ENCODE assay signal across 1 fruit fly cellular context in the genomic region with DNA sequence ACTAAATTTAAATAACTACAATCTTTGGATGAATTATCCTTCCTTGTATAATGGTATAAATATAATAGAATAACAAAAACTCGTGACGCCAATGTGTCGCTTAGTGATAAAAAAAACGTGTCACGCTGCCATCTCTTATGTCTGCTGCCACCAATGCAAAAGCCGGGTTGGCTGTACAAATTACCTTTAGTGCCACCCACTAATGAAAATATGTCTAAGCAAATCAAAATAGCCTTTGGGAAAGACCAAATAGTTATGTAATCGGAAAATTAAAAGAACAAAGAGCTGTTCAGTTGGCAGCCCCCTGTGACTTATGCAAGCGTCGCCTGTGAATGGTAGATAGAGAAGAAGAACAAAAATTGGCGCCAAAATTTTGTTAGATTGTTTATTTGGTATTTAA.
A peak's percentile ranks its signal among the peaks of the same experiment; 100 is the strongest.
TF ChIP-seq lines count a peak whose summit lies in the region.

A gene (plus strand): TSS at position 153 of the 400 bp plus-strand sequence.

TF ChIP-seq in whole organism, embryonic, 481 proteins besides CTCF, POLR2A, EP300 and RAD21 (continued from another document and continues in another):
- no peak for TF ChIP-seq Doc2 (GFP tag; IDR thresholded peaks at IDR 0.05; lab: Robert Waterston, UW)
- no peak for TF ChIP-seq Asciz (GFP tag; optimal IDR thresholded peaks at IDR 0.05; lab: Kevin White, UChicago)
- TF ChIP-seq HLH4C (GFP tag; IDR thresholded peaks at IDR 0.05; lab: Robert Waterston, UW; ENCODE audit: partially characterized antibody) = 0 out of 3 replicates have a peak, but pooled peaks have one; percentile 8
- TF ChIP-seq ase (GFP tag; IDR thresholded peaks at IDR 0.05; lab: Robert Waterston, UW) = no peak
- no peak for TF ChIP-seq Dad (GFP tag; optimal IDR thresholded peaks at IDR 0.05; lab: Kevin White, UChicago)
- TF ChIP-seq CG8478 (optimal IDR thresholded peaks at IDR 0.05; lab: Kevin White, UChicago) = no peak
- peak; percentile 91 for TF ChIP-seq E2f2 (GFP tag; IDR thresholded peaks at IDR 0.05; lab: Robert Waterston, UW)
- no peak for TF ChIP-seq CG1792 (GFP tag; optimal IDR thresholded peaks at IDR 0.05; lab: Kevin White, UChicago)
- TF ChIP-seq CG7372 (GFP tag; IDR thresholded peaks at IDR 0.05; lab: Robert Waterston, UW) = no peak
- TF ChIP-seq chn (GFP tag; optimal IDR thresholded peaks at IDR 0.05; lab: Kevin White, UChicago) = no peak
- TF ChIP-seq Myb (GFP tag; optimal IDR thresholded peaks at IDR 0.05; lab: Kevin White, UChicago) = no peak
- TF ChIP-seq CG17802 (tag; optimal IDR thresholded peaks at IDR 0.05; lab: Kevin White, UChicago) = no peak
- peak; percentile 34 for TF ChIP-seq sug (tag; optimal IDR thresholded peaks at IDR 0.05; lab: Kevin White, UChicago)
- no peak for TF ChIP-seq Lim3 (GFP tag; IDR thresholded peaks at IDR 0.05; lab: Robert Waterston, UW)
- TF ChIP-seq kni (GFP tag; optimal IDR thresholded peaks at IDR 0.05; lab: Kevin White, UChicago) = no peak
- TF ChIP-seq Lhr (GFP tag; optimal IDR thresholded peaks at IDR 0.05; lab: Kevin White, UChicago) = peak; percentile 9
- TF ChIP-seq Jarid2 (GFP tag; optimal IDR thresholded peaks at IDR 0.05; lab: Kevin White, UChicago) = no peak
- TF ChIP-seq ato (GFP tag; IDR thresholded peaks at IDR 0.05; lab: Robert Waterston, UW; ENCODE audit: partially characterized antibody) = 0 out of 2 replicates have a peak, but pooled peaks have one; percentile 25
- no peak for TF ChIP-seq ac (GFP tag; optimal IDR thresholded peaks at IDR 0.05; lab: Kevin White, UChicago)
- TF ChIP-seq CG34224 (GFP tag; IDR thresholded peaks at IDR 0.05; lab: Robert Waterston, UW; ENCODE audit: partially characterized antibody) = peak; percentile 47
- no peak for TF ChIP-seq CG31388 (GFP tag; optimal IDR thresholded peaks at IDR 0.05; lab: Kevin White, UChicago)
- TF ChIP-seq Nf-YC (tag; optimal IDR thresholded peaks at IDR 0.05; lab: Kevin White, UChicago) = no peak
- TF ChIP-seq CG11398 (GFP tag; optimal IDR thresholded peaks at IDR 0.05; lab: Kevin White, UChicago) = no peak
- peak; percentile 62; the same call in 1 of the 2 replicates for TF ChIP-seq amos (GFP tag; IDR thresholded peaks at IDR 0.05; lab: Robert Waterston, UW; ENCODE audit: partially characterized antibody)
- no peak for TF ChIP-seq fd3F (GFP tag; optimal IDR thresholded peaks at IDR 0.05; lab: Kevin White, UChicago)
- TF ChIP-seq HmgZ (tag; optimal IDR thresholded peaks at IDR 0.05; lab: Kevin White, UChicago) = peak; percentile 6
- peak; percentile 52 for TF ChIP-seq knrl (GFP tag; IDR thresholded peaks at IDR 0.05; lab: Robert Waterston, UW; ENCODE audit: partially characterized antibody)
- TF ChIP-seq scrt (GFP tag; optimal IDR thresholded peaks at IDR 0.05; lab: Kevin White, UChicago) = no peak
- TF ChIP-seq CG2889 (GFP tag; IDR thresholded peaks at IDR 0.05; lab: Robert Waterston, UW) = no peak
- no peak for TF ChIP-seq HLH3B (GFP tag; IDR thresholded peaks at IDR 0.05; lab: Robert Waterston, UW)
- no peak for TF ChIP-seq B-H1 (GFP tag; IDR thresholded peaks at IDR 0.05; lab: Robert Waterston, UW)
- no peak for TF ChIP-seq CG17361 (GFP tag; IDR thresholded peaks at IDR 0.05; lab: Robert Waterston, UW)
- TF ChIP-seq CG30020 (tag; optimal IDR thresholded peaks at IDR 0.05; lab: Kevin White, UChicago) = no peak
- no peak for TF ChIP-seq Bdp1 (GFP tag; optimal IDR thresholded peaks at IDR 0.05; lab: Kevin White, UChicago)
- no peak for TF ChIP-seq lmd (GFP tag; IDR thresholded peaks at IDR 0.05; lab: Robert Waterston, UW)
- TF ChIP-seq lov (optimal IDR thresholded peaks at IDR 0.05; lab: Kevin White, UChicago) = no peak
- no peak for TF ChIP-seq lov (GFP tag; IDR thresholded peaks at IDR 0.05; lab: Robert Waterston, UW)
- no peak for TF ChIP-seq eyg (GFP tag; optimal IDR thresholded peaks at IDR 0.05; lab: Kevin White, UChicago)
- peak; percentile 67 for TF ChIP-seq pzg (GFP tag; optimal IDR thresholded peaks at IDR 0.05; lab: Kevin White, UChicago)
- no peak for TF ChIP-seq CG13123 (GFP tag; optimal IDR thresholded peaks at IDR 0.05; lab: Kevin White, UChicago)
- no peak for TF ChIP-seq aop (GFP tag; IDR thresholded peaks at IDR 0.05; lab: Robert Waterston, UW)
- peak; percentile 61 for TF ChIP-seq Scr (GFP tag; IDR thresholded peaks at IDR 0.05; lab: Robert Waterston, UW; ENCODE audit: partially characterized antibody)
- TF ChIP-seq YL-1 (GFP tag; optimal IDR thresholded peaks at IDR 0.05; lab: Kevin White, UChicago) = peak; percentile 60
- TF ChIP-seq pros (GFP tag; optimal IDR thresholded peaks at IDR 0.05; lab: Kevin White, UChicago) = no peak
- no peak for TF ChIP-seq sob (GFP tag; IDR thresholded peaks at IDR 0.05; lab: Robert Waterston, UW)
- TF ChIP-seq her (GFP tag; optimal IDR thresholded peaks at IDR 0.05; lab: Kevin White, UChicago) = no peak
- peak; percentile 36; the same call in 1 of the 3 replicates for TF ChIP-seq Opbp (GFP tag; IDR thresholded peaks at IDR 0.05; lab: Robert Waterston, UW; ENCODE audit: partially characterized antibody)
- TF ChIP-seq Dref (GFP tag; IDR thresholded peaks at IDR 0.05; lab: Robert Waterston, UW) = peak; percentile 34; the same call in 1 of the 2 replicates
- no peak for TF ChIP-seq CG9727 (GFP tag; optimal IDR thresholded peaks at IDR 0.05; lab: Kevin White, UChicago)
- no peak for TF ChIP-seq caup (GFP tag; optimal IDR thresholded peaks at IDR 0.05; lab: Kevin White, UChicago; ENCODE audit: severe bottlenecking)
- no peak for TF ChIP-seq dimm (GFP tag; IDR thresholded peaks at IDR 0.05; lab: Robert Waterston, UW)
- TF ChIP-seq CG1603 (tag; optimal IDR thresholded peaks at IDR 0.05; lab: Kevin White, UChicago) = peak; percentile 17
- TF ChIP-seq pho (GFP tag; optimal IDR thresholded peaks at IDR 0.05; lab: Kevin White, UChicago) = no peak
- TF ChIP-seq cwo (GFP tag; optimal IDR thresholded peaks at IDR 0.05; lab: Kevin White, UChicago) = no peak
- no peak for TF ChIP-seq Vsx1 (GFP tag; optimal IDR thresholded peaks at IDR 0.05; lab: Kevin White, UChicago)
- TF ChIP-seq so (GFP tag; IDR thresholded peaks at IDR 0.05; lab: Robert Waterston, UW) = no peak
- no peak for TF ChIP-seq Drgx (GFP tag; IDR thresholded peaks at IDR 0.05; lab: Robert Waterston, UW)
- no peak for TF ChIP-seq ind (GFP tag; optimal IDR thresholded peaks at IDR 0.05; lab: Kevin White, UChicago)
- peak; percentile 2 for TF ChIP-seq Nf-YB (GFP tag; optimal IDR thresholded peaks at IDR 0.05; lab: Kevin White, UChicago)
- TF ChIP-seq CG15073 (GFP tag; optimal IDR thresholded peaks at IDR 0.05; lab: Kevin White, UChicago) = no peak
- no peak for TF ChIP-seq CG8290 (GFP tag; optimal IDR thresholded peaks at IDR 0.05; lab: Kevin White, UChicago)
- peak in 1 of 2 experiments; percentile 1 for TF ChIP-seq CG8290 (tag; optimal IDR thresholded peaks at IDR 0.05; lab: Kevin White, UChicago)
- no peak for TF ChIP-seq CG12942 (GFP tag; optimal IDR thresholded peaks at IDR 0.05; lab: Kevin White, UChicago)
- peak; percentile 49 for TF ChIP-seq yki (optimal IDR thresholded peaks at IDR 0.05; lab: Kevin White, UChicago)
- TF ChIP-seq wdn (GFP tag; IDR thresholded peaks at IDR 0.05; lab: Robert Waterston, UW) = no peak
- TF ChIP-seq Hmr (GFP tag; optimal IDR thresholded peaks at IDR 0.05; lab: Kevin White, UChicago) = no peak
- TF ChIP-seq dysf (GFP tag; IDR thresholded peaks at IDR 0.05; lab: Robert Waterston, UW) = no peak
- no peak for TF ChIP-seq cad (GFP tag; optimal IDR thresholded peaks at IDR 0.05; lab: Kevin White, UChicago)
- no peak for TF ChIP-seq Mrtf (GFP tag; IDR thresholded peaks at IDR 0.05; lab: Robert Waterston, UW)
- no peak for TF ChIP-seq CG4854 (GFP tag; optimal IDR thresholded peaks at IDR 0.05; lab: Kevin White, UChicago)
- TF ChIP-seq Dp (GFP tag; optimal IDR thresholded peaks at IDR 0.05; lab: Kevin White, UChicago) = peak; percentile 89
- peak; percentile 18 for TF ChIP-seq CG2120 (GFP tag; optimal IDR thresholded peaks at IDR 0.05; lab: Kevin White, UChicago)
- no peak for TF ChIP-seq Fer1 (GFP tag; optimal IDR thresholded peaks at IDR 0.05; lab: Kevin White, UChicago)
- TF ChIP-seq Med (GFP tag; lab: Kevin White, UChicago) = no peak
- no peak for TF ChIP-seq CG31365 (tag; optimal IDR thresholded peaks at IDR 0.05; lab: Kevin White, UChicago)
- TF ChIP-seq tin (GFP tag; optimal IDR thresholded peaks at IDR 0.05; lab: Kevin White, UChicago) = no peak
- TF ChIP-seq phol (tag; optimal IDR thresholded peaks at IDR 0.05; lab: Kevin White, UChicago) = peak; percentile 50
- TF ChIP-seq CG4820 (GFP tag; optimal IDR thresholded peaks at IDR 0.05; lab: Kevin White, UChicago) = no peak
- TF ChIP-seq Hr3 (GFP tag; optimal IDR thresholded peaks at IDR 0.05; lab: Kevin White, UChicago) = no peak
- no peak for TF ChIP-seq D19A (tag; optimal IDR thresholded peaks at IDR 0.05; lab: Kevin White, UChicago)
- TF ChIP-seq CG7928 (GFP tag; optimal IDR thresholded peaks at IDR 0.05; lab: Kevin White, UChicago) = no peak
- no peak for TF ChIP-seq ro (GFP tag; IDR thresholded peaks at IDR 0.05; lab: Robert Waterston, UW)
- peak; percentile 39; the same call in 1 of the 2 replicates for TF ChIP-seq unc-4 (GFP tag; IDR thresholded peaks at IDR 0.05; lab: Robert Waterston, UW; ENCODE audit: partially characterized antibody)
- TF ChIP-seq CG5180 (GFP tag; optimal IDR thresholded peaks at IDR 0.05; lab: Kevin White, UChicago) = no peak
- no peak for TF ChIP-seq corto (GFP tag; optimal IDR thresholded peaks at IDR 0.05; lab: Kevin White, UChicago)
- TF ChIP-seq CG2875 (GFP tag; optimal IDR thresholded peaks at IDR 0.05; lab: Kevin White, UChicago) = no peak
- TF ChIP-seq sens-2 (GFP tag; IDR thresholded peaks at IDR 0.05; lab: Robert Waterston, UW) = no peak
- TF ChIP-seq Ets97D (GFP tag; optimal IDR thresholded peaks at IDR 0.05; lab: Kevin White, UChicago) = peak; percentile 9
- TF ChIP-seq btn (GFP tag; optimal IDR thresholded peaks at IDR 0.05; lab: Kevin White, UChicago) = no peak
- TF ChIP-seq Dfd (GFP tag; optimal IDR thresholded peaks at IDR 0.05; lab: Kevin White, UChicago) = no peak
- no peak for TF ChIP-seq org-1 (GFP tag; optimal IDR thresholded peaks at IDR 0.05; lab: Kevin White, UChicago)
- TF ChIP-seq Aef1 (GFP tag; IDR thresholded peaks at IDR 0.05; lab: Robert Waterston, UW) = no peak
- peak; percentile 93 for TF ChIP-seq E2f1 (GFP tag; IDR thresholded peaks at IDR 0.05; lab: Robert Waterston, UW)
- TF ChIP-seq CG15601 (tag; optimal IDR thresholded peaks at IDR 0.05; lab: Kevin White, UChicago) = no peak
- no peak for TF ChIP-seq ftz-f1 (GFP tag; optimal IDR thresholded peaks at IDR 0.05; lab: Kevin White, UChicago)
- TF ChIP-seq ci (GFP tag; IDR thresholded peaks at IDR 0.05; lab: Robert Waterston, UW) = no peak
- no peak for TF ChIP-seq CG4404 (GFP tag; IDR thresholded peaks at IDR 0.05; lab: Robert Waterston, UW)
- TF ChIP-seq Dll (GFP tag; IDR thresholded peaks at IDR 0.05; lab: Robert Waterston, UW; ENCODE audit: partially characterized antibody) = peak; percentile 75
- TF ChIP-seq BtbVII (GFP tag; optimal IDR thresholded peaks at IDR 0.05; lab: Kevin White, UChicago) = no peak
- peak; percentile 98 for TF ChIP-seq trem (tag; optimal IDR thresholded peaks at IDR 0.05; lab: Kevin White, UChicago)
- TF ChIP-seq CG10543 (GFP tag; optimal IDR thresholded peaks at IDR 0.05; lab: Kevin White, UChicago) = no peak
- TF ChIP-seq Max (GFP tag; optimal IDR thresholded peaks at IDR 0.05; lab: Kevin White, UChicago) = no peak
- TF ChIP-seq Sry-β (GFP tag; optimal IDR thresholded peaks at IDR 0.05; lab: Kevin White, UChicago) = peak; percentile 53
- peak; percentile 48 for TF ChIP-seq vvl (GFP tag; IDR thresholded peaks at IDR 0.05; lab: Robert Waterston, UW)
- TF ChIP-seq Bteb2 (GFP tag; optimal IDR thresholded peaks at IDR 0.05; lab: Kevin White, UChicago) = no peak
- TF ChIP-seq CG10366 (GFP tag; IDR thresholded peaks at IDR 0.05; lab: Robert Waterston, UW) = no peak
- TF ChIP-seq Trl (optimal IDR thresholded peaks at IDR 0.05; lab: Kevin White, UChicago) = no peak
- TF ChIP-seq Trl (GFP tag; optimal IDR thresholded peaks at IDR 0.05; lab: Kevin White, UChicago) = peak; percentile 2
- peak; percentile 61 for TF ChIP-seq inv (GFP tag; IDR thresholded peaks at IDR 0.05; lab: Robert Waterston, UW; ENCODE audit: partially characterized antibody)
- peak; percentile 56; the same call in 2 of the 3 replicates for TF ChIP-seq CG6791 (GFP tag; IDR thresholded peaks at IDR 0.05; lab: Robert Waterston, UW; ENCODE audit: partially characterized antibody)
- peak; percentile 38 for TF ChIP-seq sna (GFP tag; IDR thresholded peaks at IDR 0.05; lab: Robert Waterston, UW; ENCODE audit: partially characterized antibody)
- no peak for TF ChIP-seq Lpt (GFP tag; optimal IDR thresholded peaks at IDR 0.05; lab: Kevin White, UChicago)
- TF ChIP-seq CG6683 (GFP tag; optimal IDR thresholded peaks at IDR 0.05; lab: Kevin White, UChicago) = no peak
- TF ChIP-seq CG11093 (GFP tag; IDR thresholded peaks at IDR 0.05; lab: Robert Waterston, UW) = no peak
- 0 out of 2 replicates have a peak, but pooled peaks have one; percentile 12 for TF ChIP-seq CG32532 (GFP tag; IDR thresholded peaks at IDR 0.05; lab: Robert Waterston, UW)
- peak; percentile 42 for TF ChIP-seq CG2129 (GFP tag; IDR thresholded peaks at IDR 0.05; lab: Robert Waterston, UW; ENCODE audit: partially characterized antibody)
- TF ChIP-seq CG11085 (GFP tag; IDR thresholded peaks at IDR 0.05; lab: Robert Waterston, UW) = no peak
- TF ChIP-seq CG17385 (GFP tag; optimal IDR thresholded peaks at IDR 0.05; lab: Kevin White, UChicago) = peak; percentile 99
- no peak for TF ChIP-seq hkb (optimal IDR thresholded peaks at IDR 0.05; lab: Kevin White, UChicago)
- no peak for TF ChIP-seq hkb (GFP tag; IDR thresholded peaks at IDR 0.05; lab: Robert Waterston, UW)
- TF ChIP-seq zen2 (GFP tag; IDR thresholded peaks at IDR 0.05; lab: Robert Waterston, UW; ENCODE audit: partially characterized antibody) = peak; percentile 57; the same call in 1 of the 3 replicates
- peak in 1 of 2 experiments; percentile 10 for TF ChIP-seq crp (GFP tag; optimal IDR thresholded peaks at IDR 0.05; lab: Kevin White, UChicago)
- no peak for TF ChIP-seq bigmax (GFP tag; optimal IDR thresholded peaks at IDR 0.05; lab: Kevin White, UChicago)
- TF ChIP-seq CG16863 (GFP tag; optimal IDR thresholded peaks at IDR 0.05; lab: Kevin White, UChicago) = no peak
- TF ChIP-seq chm (GFP tag; IDR thresholded peaks at IDR 0.05; lab: Robert Waterston, UW) = no peak
- no peak for TF ChIP-seq gem (tag; optimal IDR thresholded peaks at IDR 0.05; lab: Kevin White, UChicago)
- TF ChIP-seq CG7357 (GFP tag; IDR thresholded peaks at IDR 0.05; lab: Robert Waterston, UW) = no peak
- TF ChIP-seq CG10147 (GFP tag; optimal IDR thresholded peaks at IDR 0.05; lab: Kevin White, UChicago) = no peak
- TF ChIP-seq CG3995 (GFP tag; optimal IDR thresholded peaks at IDR 0.05; lab: Kevin White, UChicago) = no peak
